Worm (Caenorhabditis elegans): ENCODE data around the gene nhr-51.

ce11 chrV:15664053-15664661 lies 9.7 kb upstream of the nhr-51 start:
- TF ChIP-seq pax-3 (tag; optimal IDR thresholded peaks at IDR 0.05), result no peak
- TF ChIP-seq elt-2 (tag; optimal IDR thresholded peaks at IDR 0.05), result peak; percentile 15
- TF ChIP-seq fos-1 (tag; optimal IDR thresholded peaks at IDR 0.05), result no peak
- TF ChIP-seq unc-98 (GFP tag; IDR thresholded peaks at IDR 0.05), result no peak
- no peak for TF ChIP-seq lin-39 (tag; optimal IDR thresholded peaks at IDR 0.05)
- peak in 1 of 3 experiments; percentile 24 for TF ChIP-seq ceh-82 (tag; optimal IDR thresholded peaks at IDR 0.05)
- no peak for TF ChIP-seq ces-1 (GFP tag; optimal IDR thresholded peaks at IDR 0.05)
- TF ChIP-seq blmp-1 (tag; optimal IDR thresholded peaks at IDR 0.05), result peak; percentile 95
- TF ChIP-seq nhr-90 (tag; optimal IDR thresholded peaks at IDR 0.05; ENCODE audit: poor library complexity), result no peak
- no peak for TF ChIP-seq irx-1 (tag; optimal IDR thresholded peaks at IDR 0.05)
- TF ChIP-seq lin-13 (GFP tag; optimal IDR thresholded peaks at IDR 0.05), result no peak
- TF ChIP-seq C04F5.9 (tag; optimal IDR thresholded peaks at IDR 0.05), result no peak
- TF ChIP-seq nhr-76 (tag; optimal IDR thresholded peaks at IDR 0.05), result no peak

All from whole organism, L1 larva.